Fruit fly (Drosophila melanogaster): ENCODE measurements around the gene mex1.

DNA sequence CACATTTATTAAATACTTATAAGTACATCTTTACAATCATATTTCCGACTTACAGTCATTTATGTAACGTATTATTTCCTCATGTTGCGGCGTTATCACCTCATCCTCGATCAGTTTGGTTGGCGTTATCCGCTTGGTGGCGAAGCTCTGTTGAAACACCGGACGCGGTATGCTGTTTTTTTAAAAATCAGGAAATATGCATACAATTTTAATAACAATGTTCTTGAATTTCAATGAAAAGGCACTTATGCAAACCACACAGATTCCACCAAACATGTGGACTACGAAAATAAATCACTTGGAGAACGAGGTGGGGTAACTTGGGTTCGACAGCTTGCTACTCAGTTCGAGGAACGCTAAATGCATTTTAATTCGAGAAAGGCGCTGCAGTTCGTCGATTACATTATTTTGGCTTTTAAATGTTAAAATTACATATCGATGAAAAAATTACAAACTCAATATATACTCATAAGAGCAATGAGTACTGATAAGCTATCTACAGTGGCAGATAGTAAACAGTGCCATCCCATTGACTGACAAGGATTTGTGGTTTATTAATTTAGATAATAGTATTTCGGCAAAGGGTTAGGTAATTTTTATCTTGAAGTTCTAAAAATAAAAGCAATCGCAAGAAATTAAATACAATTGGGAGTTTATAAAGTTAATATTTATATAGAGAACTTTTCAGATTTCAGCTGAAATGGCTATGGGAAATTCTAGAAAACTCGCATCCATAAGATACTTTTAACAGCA, 13.0 kb downstream of the mex1 start:
- no peak for TF ChIP-seq fd96Ca (GFP tag; IDR thresholded peaks at IDR 0.05)
- TF ChIP-seq gl (tag; optimal IDR thresholded peaks at IDR 0.05): no peak
- no peak for TF ChIP-seq rn (GFP tag; IDR thresholded peaks at IDR 0.05)
- TF ChIP-seq CG15710 (tag; optimal IDR thresholded peaks at IDR 0.05): no peak
- TF ChIP-seq CG8159 (tag; optimal IDR thresholded peaks at IDR 0.05): no peak
- TF ChIP-seq Snoo (tag; optimal IDR thresholded peaks at IDR 0.05): no peak
- TF ChIP-seq CG8301 (tag; optimal IDR thresholded peaks at IDR 0.05): no peak
- TF ChIP-seq CG17806 (tag; optimal IDR thresholded peaks at IDR 0.05): no peak
- TF ChIP-seq CG10348 (GFP tag; IDR thresholded peaks at IDR 0.05): no peak

Measured in whole organism, pupa.